Fruit fly (Drosophila melanogaster) whole organism, adult: Measurements from ENCODE around the gene htl.
A peak's percentile ranks its signal among the peaks of the same experiment; 100 is the strongest.

Experiments
- CG11617 ChIP-seq: fragments of 200-800 bp; sonication (Bioruptor generic); optimal IDR thresholded peaks from 2 replicates; lab custom pipeline; 2017; ENCODE audit warnings: mild to moderate bottlenecking, missing biosample characterization, missing genetic modification reagents, missing genetic modification characterization
- CG12768 ChIP-seq: fragments of 200-800 bp; sonication (Bioruptor generic); optimal IDR thresholded peaks from 2 replicates; lab custom pipeline; 2017; ENCODE audit warnings: missing biosample characterization, missing genetic modification characterization, mild to moderate bottlenecking, moderate library complexity, missing genetic modification reagents
- CG14711 ChIP-seq: fragments of 200-800 bp; sonication (Bioruptor generic); optimal IDR thresholded peaks from 2 replicates; lab custom pipeline; 2018; ENCODE audit warnings: missing biosample characterization, mild to moderate bottlenecking, missing genetic modification characterization, moderate library complexity
- CG1620 ChIP-seq: fragments of 200-800 bp; sonication (Bioruptor generic); optimal IDR thresholded peaks from 2 replicates; lab custom pipeline; 2016; ENCODE audit warnings: missing biosample characterization, missing genetic modification characterization
- CG33017 ChIP-seq: fragments of 200-800 bp; sonication (Bioruptor generic); optimal IDR thresholded peaks from 2 replicates; lab custom pipeline; 2018; ENCODE audit warnings: missing biosample characterization, mild to moderate bottlenecking, missing genetic modification characterization, moderate library complexity
- CG5204 ChIP-seq: fragments of 200-800 bp; sonication (Bioruptor generic); optimal IDR thresholded peaks from 2 replicates; lab custom pipeline; 2016; ENCODE audit warnings: missing biosample characterization, missing genetic modification characterization
- CG7045 ChIP-seq: fragments of 200-800 bp; sonication (Bioruptor generic); optimal IDR thresholded peaks from 2 replicates; lab custom pipeline; 2017; ENCODE audit warnings: missing biosample characterization, mild to moderate bottlenecking, missing genetic modification characterization
- CG7101 ChIP-seq: fragments of 200-800 bp; sonication (Bioruptor generic); optimal IDR thresholded peaks from 2 replicates; lab custom pipeline; 2018; ENCODE audit warnings: missing biosample characterization, mild to moderate bottlenecking, missing genetic modification characterization, moderate library complexity
- Clk ChIP-seq: fragments of 200-800 bp; sonication (Bioruptor generic); optimal IDR thresholded peaks from 2 replicates; lab custom pipeline; 2017; ENCODE audit warnings: missing biosample characterization, missing genetic modification characterization
- Crg-1 ChIP-seq: fragments of 200-800 bp; sonication (Bioruptor generic); optimal IDR thresholded peaks from 2 replicates; lab custom pipeline; 2016; ENCODE audit warnings: missing biosample characterization, missing genetic modification characterization
- Hr96 ChIP-seq: fragments of 200-800 bp; sonication (Bioruptor generic); optimal IDR thresholded peaks from 2 replicates; lab custom pipeline; 2016; ENCODE audit warnings: missing biosample characterization, missing genetic modification characterization
- Mnt ChIP-seq: fragments of 200-800 bp; sonication (Bioruptor generic); optimal IDR thresholded peaks from 2 replicates; lab custom pipeline; 2016; ENCODE audit warnings: missing biosample characterization, mild to moderate bottlenecking, missing genetic modification characterization
- bab1 ChIP-seq: fragments of 200-800 bp; sonication (Bioruptor generic); optimal IDR thresholded peaks from 3 replicates; lab custom pipeline; 2019; ENCODE audit warnings: missing biosample characterization, mild to moderate bottlenecking, missing genetic modification characterization, moderate library complexity
- cic ChIP-seq: fragments of 200-800 bp; sonication (Bioruptor generic); optimal IDR thresholded peaks from 2 replicates; lab custom pipeline; 2017; ENCODE audit warnings: missing biosample characterization, mild to moderate bottlenecking, missing genetic modification characterization, moderate library complexity
- cnc ChIP-seq, 2 experiments: fragments of >200 bp; optimal IDR thresholded peaks; 2 replicates each; lab custom pipeline; 2017
- kay ChIP-seq: fragments of 200-800 bp; sonication (Bioruptor generic); peaks from one replicate; lab custom pipeline; 2016; ENCODE audit warnings: missing biosample characterization, missing genetic modification characterization, borderline replicate concordance
- ovo ChIP-seq: fragments of 200-800 bp; sonication (Bioruptor generic); optimal IDR thresholded peaks from 2 replicates; lab custom pipeline; 2016; ENCODE audit warnings: missing biosample characterization, missing genetic modification characterization
- pad ChIP-seq: fragments of 200-800 bp; sonication (Bioruptor generic); optimal IDR thresholded peaks from 3 replicates; lab custom pipeline; 2017; ENCODE audit warnings: missing biosample characterization, missing genetic modification characterization, mild to moderate bottlenecking, moderate library complexity, missing genetic modification reagents
- tj ChIP-seq: fragments of 200-800 bp; sonication (Bioruptor generic); optimal IDR thresholded peaks from 3 replicates; lab custom pipeline; 2017; ENCODE audit warnings: missing biosample characterization, mild to moderate bottlenecking, missing genetic modification characterization, moderate library complexity
- toe ChIP-seq: fragments of 200-800 bp; sonication (Bioruptor generic); optimal IDR thresholded peaks from 2 replicates; lab custom pipeline; 2016; ENCODE audit warnings: missing biosample characterization, missing genetic modification characterization

The htl gene

DNA sequence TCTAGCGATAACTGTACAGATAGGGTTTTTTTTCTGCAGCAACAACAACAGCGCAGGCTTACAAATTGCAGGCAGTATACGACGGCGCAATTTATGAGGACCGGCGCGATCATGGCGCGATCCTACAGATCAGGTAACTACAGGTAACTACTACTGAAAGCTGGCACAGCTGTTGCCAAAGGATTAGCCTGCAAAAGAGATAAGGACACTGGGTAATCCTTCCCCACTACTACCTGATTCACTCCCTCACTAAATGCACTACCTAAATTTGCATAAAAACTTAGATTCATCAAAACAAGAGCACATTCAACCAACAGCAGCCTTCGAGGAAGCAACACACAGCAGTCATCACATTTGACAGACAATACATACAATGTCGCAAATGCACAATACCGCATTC, 28.0 kb upstream of the htl start, which contains the start of gene bard:
Gene bard, plus strand, starts transcription at position 301 of the 400 bp plus-strand sequence.
- no peak for TF ChIP-seq tj (GFP tag; lab: Kevin White, UChicago)
- no peak for TF ChIP-seq Mnt (GFP tag; lab: Kevin White, UChicago)
- no peak for TF ChIP-seq Hr96

DNA sequence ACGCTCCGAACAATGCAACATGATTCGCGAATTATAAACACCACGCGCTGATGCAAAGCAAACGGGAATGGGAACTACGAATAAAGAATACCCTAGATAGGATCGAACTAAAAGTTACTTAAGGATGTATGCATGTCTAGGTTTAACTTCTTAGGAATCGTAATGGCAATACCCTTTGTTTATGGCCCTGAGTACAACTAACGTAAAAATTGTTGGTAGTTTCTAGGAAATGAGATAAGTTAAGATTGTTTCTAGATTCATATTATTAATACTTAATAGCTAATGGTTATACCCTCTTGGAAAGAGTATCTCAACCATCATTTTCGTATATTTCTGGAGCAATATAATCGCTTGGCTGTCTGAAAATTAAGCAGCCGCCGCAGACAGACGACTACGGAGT, 25.3 kb upstream of the htl start:
- TF ChIP-seq cic (GFP tag; lab: Kevin White, UChicago), result no peak
- TF ChIP-seq Mnt (GFP tag; lab: Kevin White, UChicago), result no peak
- TF ChIP-seq toe (GFP tag; lab: Kevin White, UChicago), result no peak
- no peak for TF ChIP-seq CG5204 (GFP tag; lab: Kevin White, UChicago)
- TF ChIP-seq CG11617 (GFP tag; lab: Kevin White, UChicago), result no peak

DNA sequence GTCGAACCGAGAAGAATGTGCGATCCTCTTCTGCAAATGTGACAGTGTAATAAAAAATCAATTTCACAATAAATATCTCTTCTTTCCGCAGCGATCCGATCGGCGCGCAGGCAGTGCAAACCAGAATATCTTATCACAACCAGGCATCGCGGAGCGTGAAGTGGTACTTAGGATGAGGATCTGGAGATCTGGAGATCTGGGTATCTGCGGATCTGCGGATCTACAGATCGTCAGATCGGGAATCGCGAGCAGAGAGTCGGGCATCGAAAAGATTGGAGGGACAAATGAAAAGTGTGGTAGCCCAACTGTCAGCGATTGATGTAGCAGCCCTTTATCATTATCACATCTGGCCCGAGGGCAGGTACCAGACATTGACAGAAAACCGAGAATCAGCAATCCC, 22.2 kb upstream of the htl start:
- TF ChIP-seq cic (GFP tag; lab: Kevin White, UChicago), result no peak
- TF ChIP-seq Hr96, result no peak
- TF ChIP-seq ovo (GFP tag; lab: Kevin White, UChicago), result no peak
- TF ChIP-seq Clk (GFP tag; lab: Kevin White, UChicago), result no peak
- no peak for TF ChIP-seq toe (GFP tag; lab: Kevin White, UChicago)

DNA sequence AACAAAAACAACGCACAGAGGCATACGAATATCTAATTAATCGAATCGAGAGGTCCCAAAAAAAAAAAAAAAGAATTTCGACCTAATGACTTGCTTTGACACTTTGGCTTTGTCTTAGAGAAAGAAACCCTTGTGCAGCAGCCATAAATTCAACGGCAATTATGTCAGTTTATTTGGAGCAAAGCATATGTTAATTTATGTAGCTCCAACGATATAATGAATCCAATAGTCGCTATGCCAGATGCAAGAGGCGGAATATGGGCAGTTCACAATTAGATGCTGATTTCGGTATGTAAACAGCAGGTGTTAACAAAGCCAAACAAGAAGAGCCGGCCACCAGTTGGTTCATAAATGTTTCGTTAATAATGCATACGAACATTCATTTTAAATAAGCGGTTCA, 20.2 kb upstream of the htl start:
- TF ChIP-seq CG33017 (tag; lab: Kevin White, UChicago) (no peak), Mnt (GFP tag; lab: Kevin White, UChicago) (no peak), CG7045 (GFP tag; lab: Kevin White, UChicago) (no peak), CG12768 (GFP tag; lab: Kevin White, UChicago) (no peak), Crg-1 (GFP tag; lab: Kevin White, UChicago) (no peak), kay (GFP tag; lab: Kevin White, UChicago) (no peak), toe (GFP tag; lab: Kevin White, UChicago) (no peak), tj (GFP tag; lab: Kevin White, UChicago) (no peak), cnc (optimal IDR thresholded peaks at IDR 0.05; lab: Kevin White, UChicago) (no peak), CG1620 (no peak), bab1 (GFP tag; lab: Kevin White, UChicago) (no peak), Hr96 (no peak), CG5204 (GFP tag; lab: Kevin White, UChicago) (no peak), CG14711 (tag; lab: Kevin White, UChicago) (no peak), CG11617 (GFP tag; lab: Kevin White, UChicago) (no peak)

DNA sequence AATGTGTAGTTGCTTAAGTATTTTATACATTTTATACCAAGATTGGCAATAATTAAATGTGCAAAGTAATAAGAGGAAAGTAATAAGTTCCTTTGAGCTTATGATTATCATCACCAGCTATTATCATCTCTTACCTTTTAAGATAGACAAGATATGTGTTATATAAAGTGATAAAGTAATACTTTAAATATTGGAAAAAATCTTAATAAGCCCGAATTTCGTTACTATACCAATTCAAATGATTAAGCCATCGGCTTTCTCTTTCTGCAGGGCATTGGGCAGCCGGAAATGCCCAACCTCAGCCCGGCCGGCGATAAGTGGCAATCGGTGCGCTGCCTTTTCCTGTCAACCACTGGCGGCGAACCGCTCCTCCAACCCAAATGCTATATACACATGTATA, 15.1 kb upstream of the htl start:
- TF ChIP-seq cic (GFP tag; lab: Kevin White, UChicago) (no peak), Hr96 (no peak), bab1 (GFP tag; lab: Kevin White, UChicago) (no peak), CG33017 (tag; lab: Kevin White, UChicago) (no peak), cnc (optimal IDR thresholded peaks at IDR 0.05; lab: Kevin White, UChicago) (no peak)

DNA sequence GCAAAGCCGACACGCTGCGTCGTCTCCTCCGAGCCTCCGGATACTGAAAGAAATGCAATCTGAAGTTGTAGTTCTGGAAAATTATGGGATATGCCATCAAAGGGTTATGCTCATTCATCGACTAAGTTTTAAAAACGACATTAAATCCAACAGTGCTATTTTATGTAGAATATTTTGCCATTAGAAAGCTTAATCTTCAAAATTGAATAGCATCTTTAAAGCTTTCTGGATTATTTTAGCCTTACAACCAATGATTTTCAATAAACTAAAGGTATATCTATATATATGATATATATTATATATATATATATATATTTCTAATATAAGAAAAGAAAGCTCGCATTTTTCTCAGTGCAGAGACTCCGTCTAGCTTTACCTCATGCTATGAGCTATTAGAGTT, 11.6 kb upstream of the htl start:
- TF ChIP-seq bab1 (GFP tag; lab: Kevin White, UChicago) (no peak), Mnt (GFP tag; lab: Kevin White, UChicago) (no peak), cic (GFP tag; lab: Kevin White, UChicago) (no peak), ovo (GFP tag; lab: Kevin White, UChicago) (no peak), Crg-1 (GFP tag; lab: Kevin White, UChicago) (no peak), CG11617 (GFP tag; lab: Kevin White, UChicago) (no peak), Hr96 (no peak), pad (GFP tag; lab: Kevin White, UChicago) (no peak), tj (GFP tag; lab: Kevin White, UChicago) (no peak)

DNA sequence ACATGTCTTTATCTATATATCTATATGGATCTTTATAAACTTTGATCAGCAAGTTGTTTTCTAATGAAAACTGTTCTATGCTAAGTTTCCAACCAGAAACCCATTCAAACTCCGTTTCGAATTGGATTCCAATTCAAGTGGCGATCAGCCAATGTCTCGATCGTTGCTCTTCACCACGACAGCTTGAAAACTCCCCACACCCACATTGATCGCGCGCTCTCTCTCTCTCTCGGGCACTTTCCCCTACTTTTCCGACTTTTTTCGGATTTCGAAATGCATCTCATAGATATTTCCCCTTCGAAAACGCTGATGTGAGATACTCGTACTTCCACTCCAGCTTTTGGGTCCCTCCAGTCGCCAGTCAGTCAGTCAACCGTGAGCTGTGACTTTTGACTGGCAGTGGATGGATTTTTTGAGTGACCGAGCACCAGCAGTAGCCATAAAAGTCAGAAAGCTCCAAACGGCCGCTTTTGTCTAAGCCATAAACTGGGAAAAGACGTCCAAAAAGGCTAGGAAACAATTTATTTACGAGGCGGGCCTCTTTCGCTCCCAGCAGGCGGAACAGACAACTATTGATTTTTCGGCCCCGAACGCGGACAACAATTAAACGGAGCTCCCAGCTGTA, 10.5 kb upstream of the htl start:
- TF ChIP-seq pad (GFP tag; lab: Kevin White, UChicago) (peak; percentile 92), CG7101 (tag; lab: Kevin White, UChicago) (no peak), cnc (optimal IDR thresholded peaks at IDR 0.05; lab: Kevin White, UChicago) (no peak)

DNA sequence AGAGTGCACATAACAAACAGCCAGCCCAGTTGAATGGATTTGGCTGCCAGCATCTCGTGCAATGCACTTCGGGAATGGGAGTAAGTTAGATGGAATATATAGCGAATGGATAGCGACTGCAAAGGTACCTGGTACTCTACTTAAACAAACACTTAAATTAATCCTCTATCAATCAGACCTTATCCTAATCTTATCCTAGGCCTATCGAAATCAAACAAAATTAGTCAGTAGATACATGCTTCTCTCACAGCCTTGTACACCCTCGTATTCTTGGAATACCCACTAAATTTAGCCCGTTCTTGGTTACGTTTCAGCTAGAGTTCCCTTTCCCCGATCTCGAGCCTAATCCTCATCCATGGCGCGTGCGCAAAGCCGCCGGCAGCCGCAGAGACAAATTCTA, 7.8 kb upstream of the htl start:
- TF ChIP-seq bab1 (GFP tag; lab: Kevin White, UChicago) (no peak), cic (GFP tag; lab: Kevin White, UChicago) (no peak), CG7045 (GFP tag; lab: Kevin White, UChicago) (no peak), CG33017 (tag; lab: Kevin White, UChicago) (no peak), ovo (GFP tag; lab: Kevin White, UChicago) (no peak)
